Fruit fly (Drosophila melanogaster): ENCODE results near the gene klu.

DNA sequence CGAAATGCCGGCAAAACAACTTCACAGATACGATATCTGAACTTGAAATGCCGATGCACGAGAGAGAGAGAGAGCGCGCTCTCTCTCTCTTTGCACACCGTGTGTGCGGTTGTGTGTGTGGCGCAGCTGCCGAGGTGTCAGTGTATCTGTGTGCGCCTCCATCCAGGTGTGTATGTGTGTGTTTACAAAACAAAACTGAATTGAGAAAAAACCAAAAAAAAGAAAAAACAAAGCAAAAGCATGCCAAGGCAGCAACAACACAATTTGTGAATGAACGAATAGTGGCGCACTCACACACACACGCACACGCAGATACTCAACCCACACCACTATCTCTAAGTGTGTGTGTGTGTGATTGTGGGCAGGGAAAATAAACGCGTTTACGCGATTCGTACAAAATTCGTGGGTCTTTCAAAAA is 1.4 kb upstream of the klu start:
- TF ChIP-seq pan (optimal IDR thresholded peaks at IDR 0.05) (no peak), psq (optimal IDR thresholded peaks at IDR 0.05) (no peak)

Data from whole organism.